Worm (Caenorhabditis elegans) whole organism, L3 larva: Measurements from ENCODE around the gene nhr-120.
A peak's percentile ranks its signal among the peaks of the same experiment; 100 is the strongest.

Experiments
- R02D3.7 ChIP-seq: fragments of 150-350 bp; optimal IDR thresholded peaks from 2 replicates; lab custom pipeline; 2014; ENCODE audit warnings: missing biosample characterization, missing genetic modification characterization
- ZK546.5 ChIP-seq: sonication (generic microtip); optimal IDR thresholded peaks from 2 replicates; lab custom pipeline; 2017; ENCODE audit warnings: missing biosample characterization, missing genetic modification characterization
- aly-2 ChIP-seq: fragments of 150-350 bp; optimal IDR thresholded peaks from 2 replicates; lab custom pipeline; 2014; ENCODE audit warnings: missing biosample characterization, missing genetic modification characterization
- ama-1 ChIP-seq: fragments of 150-350 bp; optimal IDR thresholded peaks from 2 replicates; lab custom pipeline; 2018
- ceh-28 ChIP-seq: fragments of 150-350 bp; optimal IDR thresholded peaks from 2 replicates; lab custom pipeline; 2014; ENCODE audit warnings: missing biosample characterization, missing genetic modification reagents, missing genetic modification characterization
- ceh-9 ChIP-seq: sonication (generic microtip); optimal IDR thresholded peaks from 2 replicates; lab custom pipeline; 2018; ENCODE audit warnings: missing biosample characterization, missing genetic modification characterization
- daf-12 ChIP-seq: fragments of 150-350 bp; optimal IDR thresholded peaks from 2 replicates; lab custom pipeline; 2014; ENCODE audit warnings: missing biosample characterization, missing genetic modification reagents, missing genetic modification characterization
- egl-27 ChIP-seq: sonication (generic microtip); optimal IDR thresholded peaks from 4 replicates; lab custom pipeline; 2017; ENCODE audit warnings: missing biosample characterization, missing genetic modification reagents, missing genetic modification characterization
- elt-1 ChIP-seq: fragments of 150-350 bp; optimal IDR thresholded peaks from 2 replicates; lab custom pipeline; 2014; ENCODE audit warnings: missing biosample characterization, missing genetic modification characterization
- elt-2 ChIP-seq: sonication (generic microtip); optimal IDR thresholded peaks from 2 replicates; lab custom pipeline; 2016; ENCODE audit warnings: missing genetic modification reagents, mild to moderate bottlenecking, missing genetic modification characterization, missing compliant biosample characterization
- elt-3 ChIP-seq, 3 experiments: fragments of 150-350 bp in 1 of 3; sonication (generic microtip) in 2 of 3; optimal IDR thresholded peaks; 2 replicates in 2 of 3; 4 replicates in 1 of 3; lab custom pipeline; 2014 to 2017; ENCODE audit warnings: missing biosample characterization in 3 of 3, missing genetic modification characterization in 3 of 3
- eor-1 ChIP-seq, 2 experiments: fragments of 150-350 bp; optimal IDR thresholded peaks; 2 replicates each; lab custom pipeline; 2014 to 2018; ENCODE audit warnings: missing biosample characterization in 2 of 2, missing genetic modification characterization in 2 of 2
- fkh-10 ChIP-seq: sonication (generic microtip); optimal IDR thresholded peaks from 2 replicates; lab custom pipeline; 2017; ENCODE audit warnings: missing biosample characterization, missing genetic modification reagents, missing genetic modification characterization
- fos-1 ChIP-seq: fragments of 150-350 bp; optimal IDR thresholded peaks from 2 replicates; lab custom pipeline; 2014; ENCODE audit warnings: missing biosample characterization, missing genetic modification characterization
- hmg-11 ChIP-seq: sonication (generic microtip); optimal IDR thresholded peaks from 2 replicates; lab custom pipeline; 2016; ENCODE audit warnings: missing genetic modification characterization, missing compliant biosample characterization
- jun-1 ChIP-seq: fragments of 150-350 bp; optimal IDR thresholded peaks from 2 replicates; lab custom pipeline; 2014; ENCODE audit warnings: missing biosample characterization, missing genetic modification reagents, missing genetic modification characterization
- lin-15B ChIP-seq: fragments of 150-350 bp; optimal IDR thresholded peaks from 2 replicates; lab custom pipeline; 2014; ENCODE audit warnings: missing biosample characterization, missing genetic modification characterization
- lin-39 ChIP-seq: fragments of 150-350 bp; optimal IDR thresholded peaks from 2 replicates; lab custom pipeline; 2018; ENCODE audit warnings: missing biosample characterization, missing genetic modification reagents, missing genetic modification characterization
- lsy-12 ChIP-seq: sonication (generic microtip); optimal IDR thresholded peaks from 2 replicates; lab custom pipeline; 2016; ENCODE audit warnings: mild to moderate bottlenecking, missing genetic modification characterization, missing compliant biosample characterization
- nfya-1 ChIP-seq: sonication (generic microtip); optimal IDR thresholded peaks from 2 replicates; lab custom pipeline; 2017; ENCODE audit warnings: missing genetic modification characterization, mild to moderate bottlenecking, missing compliant biosample characterization, antibody characterized with exemption, moderate library complexity; ENCODE audit not compliant: insufficient read depth
- nhr-12 ChIP-seq: fragments of 150-350 bp; optimal IDR thresholded peaks from 2 replicates; lab custom pipeline; 2014; ENCODE audit warnings: missing biosample characterization, missing genetic modification characterization
- nhr-23 ChIP-seq: fragments of 150-350 bp; optimal IDR thresholded peaks from 2 replicates; lab custom pipeline; 2014; ENCODE audit warnings: missing biosample characterization, missing genetic modification reagents, missing genetic modification characterization
- nhr-25 ChIP-seq: sonication (generic microtip); optimal IDR thresholded peaks from 2 replicates; lab custom pipeline; 2017; ENCODE audit warnings: missing biosample characterization, missing genetic modification characterization
- nhr-28 ChIP-seq: fragments of 150-350 bp; optimal IDR thresholded peaks from 2 replicates; lab custom pipeline; 2014; ENCODE audit warnings: missing biosample characterization, missing genetic modification characterization
- nhr-43 ChIP-seq: sonication (generic microtip); optimal IDR thresholded peaks from 2 replicates; lab custom pipeline; 2016; ENCODE audit warnings: mild to moderate bottlenecking, missing genetic modification characterization, missing compliant biosample characterization; ENCODE audit not compliant: poor library complexity, severe bottlenecking
- nhr-67 ChIP-seq: fragments of 150-350 bp; optimal IDR thresholded peaks from 2 replicates; lab custom pipeline; 2014; ENCODE audit warnings: missing biosample characterization, missing genetic modification characterization
- nhr-76 ChIP-seq: fragments of 150-350 bp; sonication (generic microtip); optimal IDR thresholded peaks from 5 replicates; lab custom pipeline; 2014; ENCODE audit warnings: missing biosample characterization, missing genetic modification characterization
- nhr-77 ChIP-seq: fragments of 150-350 bp; optimal IDR thresholded peaks from 2 replicates; lab custom pipeline; 2014; ENCODE audit warnings: missing biosample characterization, missing genetic modification characterization
- pha-4 ChIP-seq: fragments of 150-350 bp; optimal IDR thresholded peaks from 2 replicates; lab custom pipeline; 2014; ENCODE audit warnings: missing biosample characterization, missing genetic modification reagents, missing genetic modification characterization
- pqm-1 ChIP-seq: fragments of 150-350 bp; optimal IDR thresholded peaks from 2 replicates; lab custom pipeline; 2017; ENCODE audit warnings: missing biosample characterization, missing genetic modification characterization, inconsistent platforms
- sea-2 ChIP-seq: fragments of 150-350 bp; sonication (generic microtip); optimal IDR thresholded peaks from 4 replicates; lab custom pipeline; 2014; ENCODE audit warnings: missing biosample characterization, missing genetic modification reagents, missing genetic modification characterization
- skn-1 ChIP-seq: fragments of 150-350 bp; optimal IDR thresholded peaks from 2 replicates; lab custom pipeline; 2014; ENCODE audit warnings: missing biosample characterization, missing genetic modification characterization
- snpc-4 ChIP-seq: fragments of 150-350 bp; optimal IDR thresholded peaks from 2 replicates; lab custom pipeline; 2014; ENCODE audit warnings: missing biosample characterization, missing genetic modification characterization
- unc-39 ChIP-seq: sonication (generic microtip); optimal IDR thresholded peaks from 4 replicates; lab custom pipeline; 2017; ENCODE audit warnings: missing biosample characterization, missing genetic modification characterization
- unc-62 ChIP-seq: fragments of 150-350 bp; sonication (generic microtip); optimal IDR thresholded peaks from 4 replicates; lab custom pipeline; 2014; ENCODE audit warnings: missing biosample characterization, missing genetic modification reagents, missing genetic modification characterization
- zag-1 ChIP-seq: fragments of 150-350 bp; optimal IDR thresholded peaks from 2 replicates; lab custom pipeline; 2014; ENCODE audit warnings: missing biosample characterization, missing genetic modification characterization
- ztf-11 ChIP-seq: fragments of 150-350 bp; optimal IDR thresholded peaks from 2 replicates; lab custom pipeline; 2014; ENCODE audit warnings: missing biosample characterization, missing genetic modification characterization
- ztf-4 ChIP-seq: fragments of 150-350 bp; optimal IDR thresholded peaks from 2 replicates; lab custom pipeline; 2014; ENCODE audit warnings: missing biosample characterization, missing genetic modification characterization

Gene nhr-120

ce11 chrX:6638985-6639573, 1.3 kb downstream of the nhr-120 start:
- TF ChIP-seq nhr-23 (tag; lab: Kevin White, UChicago) (peak; percentile 67), nhr-43 (tag; lab: Kevin White, UChicago) (peak; percentile 62), hmg-11 (tag; lab: Kevin White, UChicago) (no peak), nhr-25 (peak; percentile 75), pha-4 (tag; lab: Kevin White, UChicago) (no peak), ztf-11 (tag; lab: Kevin White, UChicago) (no peak), pqm-1 (tag; lab: Kevin White, UChicago) (peak; percentile 70), nfya-1 (tag; lab: Kevin White, UChicago) (peak; percentile 16), elt-2 (tag; lab: Kevin White, UChicago) (peak; percentile 73), ceh-28 (peak; percentile 32), jun-1 (tag; lab: Kevin White, UChicago) (peak; percentile 40)

ce11 chrX:6637933-6638332, 2.5 kb downstream of the nhr-120 start:
- TF ChIP-seq fkh-10 (GFP tag; lab: Kevin White, UChicago) (no peak), zag-1 (tag; lab: Kevin White, UChicago) (no peak), nhr-67 (no peak), nhr-28 (tag; lab: Kevin White, UChicago) (no peak), nhr-77 (tag; lab: Kevin White, UChicago) (no peak)

DNA sequence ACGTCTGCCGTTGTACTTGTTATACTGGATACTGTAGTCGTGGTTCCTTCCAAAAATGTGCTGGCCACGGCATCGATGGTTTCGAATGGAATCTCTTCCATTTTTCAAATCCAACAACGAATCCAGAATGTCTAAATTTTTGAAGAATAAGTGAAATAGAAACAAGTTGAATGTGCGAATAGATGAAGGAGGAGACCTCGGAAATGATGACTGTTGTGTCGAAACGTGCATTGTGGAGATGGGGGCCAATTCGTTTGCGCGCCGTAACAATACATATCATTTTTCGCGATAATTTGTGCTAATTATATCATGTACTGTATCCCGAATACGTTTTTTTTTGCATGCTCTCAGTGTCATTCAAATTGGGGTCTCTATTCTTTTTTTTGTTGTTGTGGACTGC, 5.2 kb downstream of the nhr-120 start, which contains the start of gene aexr-1:
Gene aexr-1 (minus strand): TSS at position 101 of the 400 bp plus-strand sequence.
- TF ChIP-seq lin-15B (tag; lab: Kevin White, UChicago) (no peak), fos-1 (tag; lab: Kevin White, UChicago) (no peak), ceh-9 (tag; lab: Kevin White, UChicago) (no peak)
- TF ChIP-seq, all 47 proteins: peak for 0

DNA sequence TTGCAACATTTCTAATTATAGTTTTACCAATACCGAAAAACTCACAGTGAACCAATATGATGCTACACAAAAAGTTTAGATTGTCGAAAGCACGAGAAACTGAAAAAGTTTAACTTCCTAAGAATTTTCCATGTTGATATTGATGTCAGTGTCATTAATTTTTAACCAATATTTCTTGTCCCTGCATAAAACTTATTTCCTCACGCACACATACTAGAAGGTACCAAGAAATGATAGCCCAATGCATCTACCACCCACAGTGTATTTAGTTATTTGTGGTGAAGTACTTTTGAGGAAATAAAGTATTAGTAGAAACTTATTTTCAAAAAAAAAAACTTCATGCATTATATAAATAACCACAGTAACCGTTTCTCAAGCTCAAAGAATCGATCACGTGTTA, 9.0 kb downstream of the nhr-120 start, which contains the start of gene aexr-2:
Gene aexr-2 (minus strand): TSS at position 101 of the 400 bp plus-strand sequence.
- no peak for TF ChIP-seq fos-1 (tag; lab: Kevin White, UChicago)
- no peak for TF ChIP-seq elt-3 (tag; optimal IDR thresholded peaks at IDR 0.05; lab: Kevin White, UChicago)
- TF ChIP-seq sea-2 (GFP tag; lab: Kevin White, UChicago) = no peak
- TF ChIP-seq R02D3.7 = no peak
- no peak for TF ChIP-seq fkh-10 (GFP tag; lab: Kevin White, UChicago)
- no peak for TF ChIP-seq nhr-77 (tag; lab: Kevin White, UChicago)
- no peak for TF ChIP-seq lsy-12 (tag; lab: Kevin White, UChicago)
- TF ChIP-seq zag-1 (tag; lab: Kevin White, UChicago) = no peak
- no peak for TF ChIP-seq unc-62

DNA sequence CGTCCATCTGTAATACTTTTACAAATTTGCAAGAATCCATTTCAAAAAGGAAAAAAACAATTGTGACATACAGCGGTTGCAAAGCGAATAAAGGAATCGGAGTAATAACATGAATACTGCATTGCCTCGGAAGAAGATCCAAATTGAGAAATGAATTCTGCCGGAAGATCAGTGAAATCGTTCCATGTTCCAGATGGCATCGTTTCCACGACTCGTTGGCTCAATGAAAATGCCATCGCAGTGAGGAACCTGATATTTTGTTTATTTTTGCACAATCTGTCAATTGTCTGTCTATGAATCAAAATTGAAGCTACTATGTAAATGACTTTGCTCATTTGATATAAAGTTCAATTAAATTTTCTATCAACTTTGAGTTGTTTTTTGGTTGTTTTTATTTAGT, 9.8 kb downstream of the nhr-120 start:
- TF ChIP-seq egl-27 (tag; lab: Kevin White, UChicago) = no peak
- no peak for TF ChIP-seq nhr-43 (tag; lab: Kevin White, UChicago)
- no peak for TF ChIP-seq aly-2
- no peak for TF ChIP-seq lsy-12 (tag; lab: Kevin White, UChicago)
- TF ChIP-seq ceh-28 = no peak
- TF ChIP-seq sea-2 (GFP tag; lab: Kevin White, UChicago) = no peak
- no peak for TF ChIP-seq lin-39 (tag; lab: Kevin White, UChicago)
- no peak for TF ChIP-seq pha-4 (tag; lab: Kevin White, UChicago)
- TF ChIP-seq ztf-11 (tag; lab: Kevin White, UChicago) = no peak
- no peak for TF ChIP-seq unc-39 (tag; lab: Kevin White, UChicago)
- TF ChIP-seq nhr-28 (tag; lab: Kevin White, UChicago) = no peak
- TF ChIP-seq lin-15B (tag; lab: Kevin White, UChicago) = no peak

ce11 chrX:6625275-6625674, 15.1 kb downstream of the nhr-120 start:
- TF ChIP-seq skn-1 (tag; lab: Kevin White, UChicago) (no peak), ama-1 (lab: Kevin White, UChicago) (no peak), fos-1 (tag; lab: Kevin White, UChicago) (no peak), snpc-4 (tag; lab: Kevin White, UChicago) (no peak), nhr-28 (tag; lab: Kevin White, UChicago) (no peak), lin-15B (tag; lab: Kevin White, UChicago) (no peak), eor-1 (tag; optimal IDR thresholded peaks at IDR 0.05; lab: Kevin White, UChicago) (no peak), ceh-28 (no peak), nhr-67 (no peak), unc-39 (tag; lab: Kevin White, UChicago) (no peak), elt-3 (tag; optimal IDR thresholded peaks at IDR 0.05; lab: Kevin White, UChicago) (no peak), nhr-25 (no peak), nhr-76 (tag; lab: Kevin White, UChicago) (no peak), elt-2 (tag; lab: Kevin White, UChicago) (no peak), elt-1 (tag; lab: Kevin White, UChicago) (no peak), daf-12 (tag; lab: Kevin White, UChicago) (no peak), ztf-4 (tag; lab: Kevin White, UChicago) (no peak), nhr-12 (tag; lab: Kevin White, UChicago) (no peak), sea-2 (GFP tag; lab: Kevin White, UChicago) (no peak), ZK546.5 (tag; lab: Kevin White, UChicago) (no peak)
